Worm (Caenorhabditis elegans) whole organism, L4 larva: ENCODE data around the gene F53F4.17.

ENCODE experiments used
- D1046.2 ChIP-seq: fragments of 200-800 bp; sonication (Bioruptor generic); IDR thresholded peaks from 2 replicates; pipeline ENCODE4 v1.3.6; 2022; ENCODE audit warnings: missing genetic modification characterization, missing compliant biosample characterization
- R02D3.7 ChIP-seq: fragments of 150-350 bp; sonication (generic microtip); optimal IDR thresholded peaks from 3 replicates; lab custom pipeline; 2014; ENCODE audit warnings: missing biosample characterization, missing genetic modification characterization
- Y48G9A.11 ChIP-seq: fragments of 200-800 bp; sonication (Bioruptor generic); IDR thresholded peaks from 2 replicates; pipeline ENCODE4 v1.3.6; 2022; ENCODE audit warnings: missing genetic modification reagents, missing genetic modification characterization, missing compliant biosample characterization
- Y5F2A.4 ChIP-seq: fragments of 200-800 bp; sonication (Bioruptor generic); optimal IDR thresholded peaks from 2 replicates; lab custom pipeline; 2018; ENCODE audit warnings: mild to moderate bottlenecking, missing genetic modification characterization, missing compliant biosample characterization
- aha-1 ChIP-seq: fragments of 150-350 bp; peaks from one replicate; lab custom pipeline; 2014; ENCODE audit warnings: missing biosample characterization, missing genetic modification characterization
- ama-1 ChIP-seq: fragments of 150-350 bp; optimal IDR thresholded peaks from 2 replicates; lab custom pipeline; 2014; ENCODE audit warnings: inconsistent platforms, mixed read lengths
- attf-4 ChIP-seq: sonication (generic microtip); optimal IDR thresholded peaks from 3 replicates; lab custom pipeline; 2017; ENCODE audit warnings: missing biosample characterization, missing genetic modification characterization
- ceh-20 ChIP-seq: fragments of 200-800 bp; sonication (Bioruptor generic); IDR thresholded peaks from 2 replicates; pipeline ENCODE4 v1.3.6; 2022; ENCODE audit warnings: missing genetic modification reagents, missing genetic modification characterization, missing compliant biosample characterization
- ceh-28 ChIP-seq: fragments of 150-350 bp; optimal IDR thresholded peaks from 2 replicates; lab custom pipeline; 2014; ENCODE audit warnings: missing biosample characterization, missing genetic modification reagents, missing genetic modification characterization
- ceh-62 ChIP-seq: sonication (generic microtip); optimal IDR thresholded peaks from 2 replicates; lab custom pipeline; 2017; ENCODE audit warnings: missing biosample characterization, missing genetic modification characterization
- ceh-82 ChIP-seq: sonication (generic microtip); optimal IDR thresholded peaks from 2 replicates; lab custom pipeline; 2017; ENCODE audit warnings: missing biosample characterization, missing genetic modification characterization
- cey-2 ChIP-seq: sonication (generic microtip); optimal IDR thresholded peaks from 3 replicates; lab custom pipeline; 2017; ENCODE audit warnings: missing genetic modification characterization, mild to moderate bottlenecking, missing compliant biosample characterization, antibody characterized with exemption, borderline replicate concordance; ENCODE audit not compliant: insufficient read depth
- ctbp-1 ChIP-seq: fragments of 200-800 bp; sonication (Bioruptor generic); IDR thresholded peaks from 2 replicates; pipeline ENCODE4 v1.3.6; 2022; ENCODE audit warnings: missing genetic modification reagents, missing genetic modification characterization, missing compliant biosample characterization
- daf-12 ChIP-seq: fragments of 150-350 bp; optimal IDR thresholded peaks from 2 replicates; lab custom pipeline; 2014; ENCODE audit warnings: missing biosample characterization, missing genetic modification reagents, missing genetic modification characterization
- daf-16 ChIP-seq, 3 experiments: sonication (generic microtip); optimal IDR thresholded peaks; 2 replicates each; lab custom pipeline; 2016 to 2017; ENCODE audit warnings: missing genetic modification characterization in 3 of 3, missing genetic modification reagents in 3 of 3, mild to moderate bottlenecking in 2 of 3, missing compliant biosample characterization in 2 of 3, missing biosample characterization in 1 of 3, moderate library complexity in 1 of 3
- dmd-6 ChIP-seq: fragments of 200-800 bp; sonication (Bioruptor generic); IDR thresholded peaks from 2 replicates; pipeline ENCODE4 v1.3.6; 2022; ENCODE audit warnings: missing genetic modification reagents, missing genetic modification characterization, missing compliant biosample characterization
- dve-1 ChIP-seq: sonication (generic microtip); optimal IDR thresholded peaks from 2 replicates; lab custom pipeline; 2017; ENCODE audit warnings: antibody characterized with exemption, mild to moderate bottlenecking, missing genetic modification characterization, missing compliant biosample characterization; ENCODE audit not compliant: insufficient read depth
- egl-27 ChIP-seq: sonication (generic microtip); optimal IDR thresholded peaks from 3 replicates; lab custom pipeline; 2017; ENCODE audit warnings: missing biosample characterization, missing genetic modification reagents, missing genetic modification characterization
- fkh-10 ChIP-seq: fragments of 150-350 bp; optimal IDR thresholded peaks from 2 replicates; lab custom pipeline; 2014; ENCODE audit warnings: missing biosample characterization, missing genetic modification reagents, missing genetic modification characterization
- fos-1 ChIP-seq: fragments of 150-350 bp; optimal IDR thresholded peaks from 2 replicates; lab custom pipeline; 2014; ENCODE audit warnings: missing biosample characterization, missing genetic modification characterization
- lim-7 ChIP-seq: fragments of 200-800 bp; sonication (Bioruptor generic); IDR thresholded peaks from 2 replicates; pipeline ENCODE4 v1.3.6; 2022; ENCODE audit warnings: missing genetic modification characterization, missing compliant biosample characterization
- lin-39 ChIP-seq: fragments of 150-350 bp; optimal IDR thresholded peaks from 2 replicates; lab custom pipeline; 2014; ENCODE audit warnings: missing biosample characterization, missing genetic modification reagents, missing genetic modification characterization
- lir-3 ChIP-seq: sonication (generic microtip); optimal IDR thresholded peaks from 2 replicates; lab custom pipeline; 2016; ENCODE audit warnings: mild to moderate bottlenecking, missing genetic modification characterization, missing compliant biosample characterization
- madf-5 ChIP-seq, 2 experiments: fragments of 200-800 bp; sonication (Bioruptor generic); IDR thresholded peaks; 2 replicates each; pipeline ENCODE4 v1.3.6; 2022; ENCODE audit warnings: missing compliant biosample characterization in 2 of 2, missing genetic modification characterization in 2 of 2
- mdl-1 ChIP-seq, 2 experiments: fragments of 150-350 bp in 1 of 2; sonication (generic microtip) in 1 of 2; optimal IDR thresholded peaks; 2 replicates each; lab custom pipeline; 2014 to 2017; ENCODE audit warnings: missing biosample characterization in 2 of 2, missing genetic modification characterization in 2 of 2
- mdt-29 ChIP-seq: fragments of 200-800 bp; sonication (Bioruptor generic); IDR thresholded peaks from 2 replicates; pipeline ENCODE4 v1.3.6; 2022; ENCODE audit warnings: missing genetic modification reagents, missing genetic modification characterization, missing compliant biosample characterization
- mep-1 ChIP-seq: fragments of 150-350 bp; sonication (generic microtip); optimal IDR thresholded peaks from 3 replicates; lab custom pipeline; 2014; ENCODE audit warnings: missing biosample characterization, missing genetic modification characterization
- mxl-3 ChIP-seq: fragments of 200-800 bp; sonication (Bioruptor generic); optimal IDR thresholded peaks from 2 replicates; lab custom pipeline; 2018; ENCODE audit warnings: mild to moderate bottlenecking, missing genetic modification characterization, missing compliant biosample characterization
- nhr-10 ChIP-seq: fragments of 150-350 bp; optimal IDR thresholded peaks from 2 replicates; lab custom pipeline; 2014; ENCODE audit warnings: missing biosample characterization, missing genetic modification characterization
- nhr-11 ChIP-seq: fragments of 150-350 bp; optimal IDR thresholded peaks from 2 replicates; lab custom pipeline; 2014; ENCODE audit warnings: missing biosample characterization, missing genetic modification characterization
- nhr-237 ChIP-seq: sonication (generic microtip); optimal IDR thresholded peaks from 2 replicates; lab custom pipeline; 2017; ENCODE audit warnings: missing biosample characterization, missing genetic modification characterization
- nhr-28 ChIP-seq: fragments of 150-350 bp; optimal IDR thresholded peaks from 2 replicates; lab custom pipeline; 2014; ENCODE audit warnings: missing biosample characterization, missing genetic modification characterization
- nhr-42 ChIP-seq: fragments of 200-800 bp; sonication (Bioruptor generic); IDR thresholded peaks from 2 replicates; pipeline ENCODE4 v1.3.6; 2022; ENCODE audit warnings: missing genetic modification characterization, missing compliant biosample characterization
- nhr-48 ChIP-seq: sonication (generic microtip); optimal IDR thresholded peaks from 2 replicates; lab custom pipeline; 2016; ENCODE audit warnings: mild to moderate bottlenecking, missing genetic modification characterization, missing compliant biosample characterization
- nhr-6 ChIP-seq: fragments of 150-350 bp; optimal IDR thresholded peaks from 2 replicates; lab custom pipeline; 2014; ENCODE audit warnings: missing biosample characterization, missing genetic modification characterization
- pha-4 ChIP-seq, 2 experiments: fragments of 150-350 bp in 1 of 2; fragments of 200-800 bp in 1 of 2; sonication (Bioruptor generic) in 1 of 2; IDR thresholded peaks in 1 of 2; optimal IDR thresholded peaks in 1 of 2; 2 replicates each; pipeline versions ENCODE4 v1.3.6 to Lab custom; 2014 to 2022; ENCODE audit warnings: missing genetic modification characterization in 2 of 2, missing genetic modification reagents in 2 of 2, missing biosample characterization in 1 of 2, missing compliant biosample characterization in 1 of 2
- pqm-1 ChIP-seq: sonication (generic microtip); optimal IDR thresholded peaks from 2 replicates; lab custom pipeline; 2017; ENCODE audit warnings: missing biosample characterization, missing genetic modification characterization
- rbr-2 ChIP-seq: sonication (generic microtip); optimal IDR thresholded peaks from 2 replicates; lab custom pipeline; 2016; ENCODE audit warnings: missing genotype, missing genetic modification characterization, missing compliant biosample characterization
- saeg-2 ChIP-seq: fragments of 200-800 bp; sonication (Bioruptor generic); IDR thresholded peaks from 2 replicates; pipeline ENCODE4 v1.3.6; 2022; ENCODE audit warnings: missing genetic modification reagents, missing genetic modification characterization, missing compliant biosample characterization
- set-16 ChIP-seq: fragments of 200-800 bp; sonication (Bioruptor generic); IDR thresholded peaks from 2 replicates; pipeline ENCODE4 v1.3.6; 2022; ENCODE audit warnings: missing genetic modification reagents, missing genetic modification characterization, missing compliant biosample characterization
- spr-1 ChIP-seq: sonication (generic microtip); optimal IDR thresholded peaks from 2 replicates; lab custom pipeline; 2016; ENCODE audit warnings: mild to moderate bottlenecking, missing genetic modification characterization, missing compliant biosample characterization
- spr-3 ChIP-seq: fragments of 200-800 bp; sonication (Bioruptor generic); optimal IDR thresholded peaks from 2 replicates; lab custom pipeline; 2018; ENCODE audit warnings: mild to moderate bottlenecking, missing genetic modification characterization, missing compliant biosample characterization
- tag-97 ChIP-seq: fragments of 200-800 bp; sonication (Bioruptor generic); IDR thresholded peaks from 2 replicates; pipeline ENCODE4 v1.3.6; 2022; ENCODE audit warnings: missing genetic modification characterization, missing compliant biosample characterization
- unc-130 ChIP-seq: sonication (generic microtip); optimal IDR thresholded peaks from 2 replicates; lab custom pipeline; 2016; ENCODE audit warnings: missing genetic modification reagents, missing genetic modification characterization, missing compliant biosample characterization
- unc-62 ChIP-seq, 3 experiments: fragments of 150-350 bp in 1 of 3; sonication (generic microtip); optimal IDR thresholded peaks in 2 of 3; peaks in 1 of 3; 1 replicate in 1 of 3; 2 replicates in 2 of 3; lab custom pipeline; 2014 to 2017; ENCODE audit warnings: missing biosample characterization in 3 of 3, missing genetic modification characterization in 3 of 3, missing genetic modification reagents in 3 of 3, missing genotype in 1 of 3
- vab-7 ChIP-seq: fragments of 200-800 bp; sonication (Bioruptor generic); IDR thresholded peaks from 2 replicates; pipeline ENCODE4 v1.3.6; 2022; ENCODE audit warnings: missing genetic modification reagents, missing genetic modification characterization, missing compliant biosample characterization
- zag-1 ChIP-seq: fragments of 150-350 bp; optimal IDR thresholded peaks from 2 replicates; lab custom pipeline; 2014; ENCODE audit warnings: missing biosample characterization, missing genetic modification characterization
- zfp-2 ChIP-seq: sonication (generic microtip); optimal IDR thresholded peaks from 2 replicates; lab custom pipeline; 2016; ENCODE audit warnings: mild to moderate bottlenecking, missing genetic modification characterization, missing compliant biosample characterization
- zfp-3 ChIP-seq: fragments of 200-800 bp; sonication (Bioruptor generic); conservative IDR thresholded peaks from 2 replicates; pipeline ENCODE4 v1.3.6; 2022; ENCODE audit warnings: missing genetic modification reagents, missing genetic modification characterization, missing compliant biosample characterization
- zip-11 ChIP-seq: fragments of 200-800 bp; sonication (Bioruptor generic); IDR thresholded peaks from 2 replicates; pipeline ENCODE4 v1.3.6; 2022; ENCODE audit warnings: missing genetic modification characterization, missing compliant biosample characterization
- ztf-11 ChIP-seq: fragments of 150-350 bp; optimal IDR thresholded peaks from 2 replicates; lab custom pipeline; 2014; ENCODE audit warnings: missing biosample characterization, missing genetic modification characterization

F53F4.17 gene

ce11 chrV:13565197-13565596 lies 22.8 kb upstream of the F53F4.17 start (continued):
- TF ChIP-seq zfp-2: no peak
- TF ChIP-seq daf-16 (GFP tag; optimal IDR thresholded peaks at IDR 0.05; lab: Kevin White, UChicago): peak in 1 of 2 experiments; percentile 33
- TF ChIP-seq daf-16 (tag; optimal IDR thresholded peaks at IDR 0.05; lab: Kevin White, UChicago): peak; percentile 69
- TF ChIP-seq cey-2: peak; percentile 17
- TF ChIP-seq D1046.2 (GFP tag; lab: Robert Waterston, UW): no peak
- TF ChIP-seq ctbp-1: 0 out of 2 replicates have a peak, but pooled peaks have one; percentile 48
- no peak; the same call in 1 of the 2 replicates for TF ChIP-seq Y48G9A.11 (GFP tag; lab: Robert Waterston, UW)
- TF ChIP-seq zag-1 (tag; lab: Kevin White, UChicago): no peak
- TF ChIP-seq nhr-6: peak; percentile 98
- TF ChIP-seq saeg-2 (GFP tag; lab: Robert Waterston, UW): peak; percentile 71; the same call in 1 of the 2 replicates
- peak; percentile 99 for TF ChIP-seq dve-1
- TF ChIP-seq nhr-237 (tag; lab: Kevin White, UChicago): no peak
- TF ChIP-seq mdl-1 (tag; optimal IDR thresholded peaks at IDR 0.05; lab: Kevin White, UChicago): peak in 1 of 2 experiments; percentile 72
- no peak for TF ChIP-seq daf-12
- TF ChIP-seq lir-3 (tag; lab: Kevin White, UChicago): no peak
- TF ChIP-seq aha-1: peak; percentile 74
- TF ChIP-seq nhr-10 (tag; lab: Kevin White, UChicago): peak; percentile 20
- TF ChIP-seq fos-1: no peak
- peak; percentile 95 for TF ChIP-seq mep-1 (tag; lab: Kevin White, UChicago)
- TF ChIP-seq nhr-42 (GFP tag; lab: Robert Waterston, UW): 0 out of 2 replicates have a peak, but pooled peaks have one; percentile 65
- TF ChIP-seq Y5F2A.4 (GFP tag; lab: Kevin White, UChicago): no peak
- no peak for TF ChIP-seq unc-130 (GFP tag; lab: Kevin White, UChicago)
- TF ChIP-seq nhr-48: peak; percentile 93
- TF ChIP-seq lim-7: no peak
- TF ChIP-seq tag-97 (GFP tag; lab: Robert Waterston, UW): no peak
- TF ChIP-seq mxl-3 (GFP tag; lab: Kevin White, UChicago): peak; percentile 75
- TF ChIP-seq lin-39 (tag; lab: Kevin White, UChicago): no peak
- no peak for TF ChIP-seq madf-5 (GFP tag; IDR thresholded peaks at IDR 0.05; lab: Robert Waterston, UW)
- TF ChIP-seq ceh-82: no peak
- peak in 1 of 2 experiments; percentile 80 for TF ChIP-seq unc-62 (GFP tag; optimal IDR thresholded peaks at IDR 0.05 in 1 of 2; lab: Kevin White, UChicago)
- TF ChIP-seq unc-62 (tag; optimal IDR thresholded peaks at IDR 0.05; lab: Kevin White, UChicago): no peak
- no peak for TF ChIP-seq egl-27 (tag; lab: Kevin White, UChicago)
- TF ChIP-seq nhr-11: peak; percentile 90
- TF ChIP-seq nhr-28: peak; percentile 95
- TF ChIP-seq vab-7: no peak
- peak; percentile 69 for TF ChIP-seq spr-1 (tag; lab: Kevin White, UChicago)
- TF ChIP-seq ceh-28: no peak
- TF ChIP-seq pha-4 (GFP tag; IDR thresholded peaks at IDR 0.05; lab: Robert Waterston, UW): peak; percentile 66
- peak; percentile 3 for TF ChIP-seq pha-4 (tag; optimal IDR thresholded peaks at IDR 0.05; lab: Kevin White, UChicago)
- peak; percentile 88 for TF ChIP-seq dmd-6
- TF ChIP-seq set-16 (GFP tag; lab: Robert Waterston, UW): no peak
- peak; percentile 53 for TF ChIP-seq fkh-10
- TF ChIP-seq pqm-1: peak; percentile 81
- peak; percentile 83 for TF ChIP-seq ama-1
- no peak for TF ChIP-seq R02D3.7 (tag; lab: Kevin White, UChicago)
- peak; percentile 68 for TF ChIP-seq ceh-20 (GFP tag; lab: Robert Waterston, UW)
- TF ChIP-seq zfp-3 (GFP tag; lab: Robert Waterston, UW): peak; percentile 53; the same call in 1 of the 2 replicates
- no peak for TF ChIP-seq attf-4 (tag; lab: Kevin White, UChicago)
- no peak for TF ChIP-seq ceh-62
- no peak for TF ChIP-seq zip-11 (GFP tag; lab: Robert Waterston, UW)
- peak; percentile 78 for TF ChIP-seq rbr-2
- TF ChIP-seq mdt-29 (GFP tag; lab: Robert Waterston, UW): peak; percentile 83
- TF ChIP-seq ztf-11: no peak
- peak; percentile 8 for TF ChIP-seq spr-3 (GFP tag; lab: Kevin White, UChicago)
